Worm (Caenorhabditis elegans) whole organism, L1 larva: ENCODE results near the gene aex-4.

Experiments
- C34B4.2 ChIP-seq: sonication (generic microtip); optimal IDR thresholded peaks from 2 replicates; lab custom pipeline; 2017; ENCODE audit warnings: mild to moderate bottlenecking, missing genetic modification characterization, missing compliant biosample characterization
- aly-2 ChIP-seq: fragments of 150-350 bp; optimal IDR thresholded peaks from 2 replicates; lab custom pipeline; 2014; ENCODE audit warnings: missing biosample characterization, missing genetic modification characterization
- ceh-8 ChIP-seq: fragments of 200-800 bp; sonication (Bioruptor generic); optimal IDR thresholded peaks from 2 replicates; lab custom pipeline; 2018; ENCODE audit warnings: mild to moderate bottlenecking, missing genetic modification characterization, moderate library complexity, missing compliant biosample characterization
- ceh-88 ChIP-seq: fragments of 200-800 bp; sonication (Bioruptor generic); IDR thresholded peaks from 2 replicates; pipeline ENCODE4 v1.3.6; 2022; ENCODE audit warnings: missing genetic modification characterization, missing compliant biosample characterization
- ceh-90 ChIP-seq: sonication (generic microtip); optimal IDR thresholded peaks from 2 replicates; lab custom pipeline; 2016; ENCODE audit warnings: missing genetic modification characterization, missing compliant biosample characterization
- ces-1 ChIP-seq: fragments of 150-350 bp; optimal IDR thresholded peaks from 2 replicates; lab custom pipeline; 2014; ENCODE audit warnings: missing biosample characterization, missing genetic modification reagents, missing genetic modification characterization
- dsc-1 ChIP-seq: sonication (generic microtip); optimal IDR thresholded peaks from 2 replicates; lab custom pipeline; 2016; ENCODE audit warnings: mild to moderate bottlenecking, missing genetic modification characterization, missing compliant biosample characterization
- efl-1 ChIP-seq, 4 experiments: fragments of 150-350 bp; optimal IDR thresholded peaks in 3 of 4; peaks in 1 of 4; 1 replicate in 1 of 4; 2 replicates in 3 of 4; lab custom pipeline; 2014; ENCODE audit warnings: missing biosample characterization in 2 of 4, missing genetic modification characterization in 2 of 4, missing genetic modification reagents in 2 of 4
- egl-13 ChIP-seq: sonication (generic microtip); optimal IDR thresholded peaks from 2 replicates; lab custom pipeline; 2016; ENCODE audit warnings: missing genotype, missing genetic modification reagents, missing genetic modification characterization, missing compliant biosample characterization
- egl-27 ChIP-seq, 2 experiments: fragments of 150-350 bp in 1 of 2; sonication (generic microtip); optimal IDR thresholded peaks; 3 replicates each; lab custom pipeline; 2017 to 2018; ENCODE audit warnings: missing biosample characterization in 2 of 2, missing genetic modification characterization in 2 of 2, missing genetic modification reagents in 2 of 2
- elt-3 ChIP-seq, 6 experiments: fragments of 150-350 bp in 1 of 6; sonication (generic microtip); optimal IDR thresholded peaks; 2 replicates each; lab custom pipeline; 2017 to 2018; ENCODE audit warnings: missing biosample characterization in 6 of 6, missing genetic modification characterization in 6 of 6, inconsistent platforms in 1 of 6
- ets-5 ChIP-seq: fragments of 200-800 bp; sonication (Bioruptor generic); IDR thresholded peaks from 2 replicates; pipeline ENCODE4 v1.3.6; 2022; ENCODE audit warnings: missing genetic modification characterization, missing compliant biosample characterization
- fkh-4 ChIP-seq: sonication (generic microtip); optimal IDR thresholded peaks from 2 replicates; lab custom pipeline; 2016; ENCODE audit warnings: missing compliant biosample characterization, missing genetic modification characterization, borderline replicate concordance
- hlh-17 ChIP-seq: fragments of 200-800 bp; sonication (Bioruptor generic); optimal IDR thresholded peaks from 2 replicates; lab custom pipeline; 2018; ENCODE audit warnings: missing genetic modification characterization, mild to moderate bottlenecking, missing compliant biosample characterization, moderate library complexity, borderline replicate concordance
- irx-1 ChIP-seq: sonication (generic microtip); optimal IDR thresholded peaks from 2 replicates; lab custom pipeline; 2016; ENCODE audit warnings: missing genetic modification characterization, missing compliant biosample characterization
- lin-14 ChIP-seq: fragments of 200-800 bp; sonication (Bioruptor generic); optimal IDR thresholded peaks from 2 replicates; lab custom pipeline; 2018; ENCODE audit warnings: mild to moderate bottlenecking, missing genetic modification characterization, moderate library complexity, missing compliant biosample characterization
- lin-39 ChIP-seq: fragments of 150-350 bp; optimal IDR thresholded peaks from 2 replicates; lab custom pipeline; 2014; ENCODE audit warnings: missing biosample characterization, missing genetic modification reagents, missing genetic modification characterization
- mef-2 ChIP-seq: fragments of 150-350 bp; optimal IDR thresholded peaks from 2 replicates; lab custom pipeline; 2014; ENCODE audit warnings: missing biosample characterization, missing genetic modification characterization
- nhr-237 ChIP-seq: fragments of 150-350 bp; optimal IDR thresholded peaks from 2 replicates; lab custom pipeline; 2014; ENCODE audit warnings: missing biosample characterization, missing genetic modification characterization
- nhr-28 ChIP-seq: fragments of 150-350 bp; optimal IDR thresholded peaks from 2 replicates; lab custom pipeline; 2014; ENCODE audit warnings: missing biosample characterization, missing genetic modification characterization
- nhr-47 ChIP-seq: sonication (generic microtip); optimal IDR thresholded peaks from 2 replicates; lab custom pipeline; 2016; ENCODE audit warnings: mild to moderate bottlenecking, missing genetic modification characterization, moderate library complexity, missing compliant biosample characterization
- nhr-71 ChIP-seq: sonication (generic microtip); optimal IDR thresholded peaks from 2 replicates; lab custom pipeline; 2016; ENCODE audit warnings: mild to moderate bottlenecking, missing genetic modification characterization, moderate library complexity, missing compliant biosample characterization
- nhr-84 ChIP-seq: sonication (generic microtip); optimal IDR thresholded peaks from 2 replicates; lab custom pipeline; 2017; ENCODE audit warnings: missing biosample characterization, missing genetic modification characterization
- nhr-85 ChIP-seq: sonication (generic microtip); peaks from one replicate; lab custom pipeline; 2016; ENCODE audit warnings: missing genetic modification characterization, inconsistent platforms, missing compliant biosample characterization
- pag-3 ChIP-seq: sonication (generic microtip); optimal IDR thresholded peaks from 2 replicates; lab custom pipeline; 2017; ENCODE audit warnings: missing genetic modification characterization, mild to moderate bottlenecking, missing compliant biosample characterization, antibody characterized with exemption, borderline replicate concordance; ENCODE audit not compliant: insufficient read depth
- pax-3 ChIP-seq: fragments of 200-800 bp; sonication (Bioruptor generic); optimal IDR thresholded peaks from 2 replicates; lab custom pipeline; 2018; ENCODE audit warnings: mild to moderate bottlenecking, missing genetic modification characterization, moderate library complexity, missing compliant biosample characterization
- pqm-1 ChIP-seq: sonication (generic microtip); optimal IDR thresholded peaks from 3 replicates; lab custom pipeline; 2017; ENCODE audit warnings: missing biosample characterization, missing genetic modification characterization
- rnt-1 ChIP-seq: sonication (generic microtip); optimal IDR thresholded peaks from 2 replicates; lab custom pipeline; 2016; ENCODE audit warnings: mild to moderate bottlenecking, missing genetic modification characterization, moderate library complexity, missing compliant biosample characterization
- snpc-4 ChIP-seq: fragments of 150-350 bp; optimal IDR thresholded peaks from 2 replicates; lab custom pipeline; 2014; ENCODE audit warnings: missing biosample characterization, missing genetic modification characterization
- snu-23 ChIP-seq: sonication (generic microtip); optimal IDR thresholded peaks from 2 replicates; lab custom pipeline; 2016; ENCODE audit warnings: missing genetic modification characterization, missing compliant biosample characterization
- sox-4 ChIP-seq: sonication (generic microtip); optimal IDR thresholded peaks from 2 replicates; lab custom pipeline; 2016; ENCODE audit warnings: missing genetic modification characterization, missing compliant biosample characterization
- tbx-2 ChIP-seq: sonication (generic microtip); optimal IDR thresholded peaks from 2 replicates; lab custom pipeline; 2016; ENCODE audit warnings: missing genetic modification characterization, missing compliant biosample characterization
- vab-15 ChIP-seq: sonication (generic microtip); optimal IDR thresholded peaks from 2 replicates; lab custom pipeline; 2017; ENCODE audit warnings: missing genotype, mild to moderate bottlenecking, missing genetic modification characterization, missing compliant biosample characterization
- zip-4 ChIP-seq: fragments of 200-800 bp; sonication (Bioruptor generic); optimal IDR thresholded peaks from 2 replicates; lab custom pipeline; 2018; ENCODE audit warnings: mild to moderate bottlenecking, missing genetic modification characterization, moderate library complexity, missing compliant biosample characterization

aex-4 gene

DNA sequence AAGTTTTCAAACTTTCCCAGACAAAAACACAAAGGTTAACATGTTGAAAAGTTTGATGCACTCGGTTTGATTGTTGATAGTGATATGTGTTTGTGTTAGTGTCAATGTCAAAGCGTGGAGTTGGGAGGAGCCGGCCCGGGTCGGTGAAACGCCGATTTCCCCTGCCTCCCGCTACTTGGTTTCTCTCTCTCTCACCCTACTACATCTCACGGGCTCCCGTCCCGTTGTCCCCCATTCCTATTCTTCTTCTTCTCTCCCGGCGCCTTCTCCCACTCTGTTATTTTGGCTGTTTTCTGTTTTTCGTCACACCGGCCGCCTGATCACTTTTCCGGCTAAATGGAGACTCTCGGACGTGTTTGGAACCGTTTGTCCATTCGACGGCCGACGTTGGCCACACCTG is 22.8 kb upstream of the aex-4 start:
- TF ChIP-seq mef-2 (tag; lab: Kevin White, UChicago) (no peak), nhr-71 (tag; lab: Kevin White, UChicago) (peak; percentile 61), nhr-237 (tag; lab: Kevin White, UChicago) (no peak), dsc-1 (tag; lab: Kevin White, UChicago) (peak; percentile 31), lin-14 (peak; percentile 37), rnt-1 (peak; percentile 68), snu-23 (GFP tag; lab: Kevin White, UChicago) (peak; percentile 17)

- TF ChIP-seq rnt-1: peak; percentile 32
- TF ChIP-seq lin-14: peak; percentile 33
- TF ChIP-seq pqm-1 (tag; lab: Kevin White, UChicago): no peak
- no peak for TF ChIP-seq nhr-28 (tag; lab: Kevin White, UChicago)
- no peak for TF ChIP-seq ces-1
- peak; percentile 94 for TF ChIP-seq dsc-1 (tag; lab: Kevin White, UChicago)
- TF ChIP-seq mef-2 (tag; lab: Kevin White, UChicago): no peak
- TF ChIP-seq snu-23 (GFP tag; lab: Kevin White, UChicago): peak; percentile 4
- peak; percentile 50 for TF ChIP-seq nhr-71 (tag; lab: Kevin White, UChicago)
- TF ChIP-seq ceh-8 (GFP tag; lab: Kevin White, UChicago): no peak
- no peak for TF ChIP-seq ets-5 (GFP tag; lab: Robert Waterston, UW)
- TF ChIP-seq efl-1 (optimal IDR thresholded peaks at IDR 0.05; lab: Kevin White, UChicago): no peak
- TF ChIP-seq efl-1 (GFP tag; optimal IDR thresholded peaks at IDR 0.05 in 1 of 2; lab: Kevin White, UChicago): peak in 1 of 2 experiments; percentile 70
- TF ChIP-seq fkh-4 (tag; lab: Kevin White, UChicago): peak; percentile 80
These were observed 19.3 kb upstream of the aex-4 start for ce11 chrX:3709747-3710146.

DNA sequence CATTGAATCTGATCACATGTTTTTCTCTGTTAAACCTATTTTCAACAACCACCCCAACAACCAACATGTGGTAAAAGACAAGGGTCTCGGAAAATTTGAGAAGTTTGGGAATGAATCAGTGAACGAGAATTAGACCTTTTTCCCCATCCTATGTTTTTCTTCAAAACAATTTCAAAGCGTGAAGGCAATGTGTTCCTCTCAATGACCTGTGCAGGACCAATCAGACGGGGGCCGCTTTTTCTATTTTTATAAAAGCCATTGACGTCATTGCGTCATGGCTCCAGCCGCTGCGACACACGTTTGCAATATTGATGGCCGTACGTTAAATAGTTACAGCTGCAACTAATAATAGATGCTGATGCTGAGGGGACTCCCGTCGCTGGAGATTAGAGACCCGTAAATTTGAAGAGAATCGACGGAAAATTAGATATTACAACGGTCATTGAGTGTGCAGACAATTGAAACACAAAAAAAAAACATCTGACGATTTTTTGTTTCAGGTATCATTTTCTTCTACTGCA is 17.4 kb upstream of the aex-4 start:
- TF ChIP-seq nhr-71 (tag; lab: Kevin White, UChicago) (peak; percentile 59), egl-27 (tag; optimal IDR thresholded peaks at IDR 0.05; lab: Kevin White, UChicago) (no peak), fkh-4 (tag; lab: Kevin White, UChicago) (peak; percentile 95), nhr-85 (tag; lab: Kevin White, UChicago) (peak; percentile 34), nhr-28 (tag; lab: Kevin White, UChicago) (no peak), ceh-90 (tag; lab: Kevin White, UChicago) (no peak), dsc-1 (tag; lab: Kevin White, UChicago) (peak; percentile 99), nhr-47 (tag; lab: Kevin White, UChicago) (no peak), rnt-1 (peak; percentile 30), lin-14 (peak; percentile 40)

DNA sequence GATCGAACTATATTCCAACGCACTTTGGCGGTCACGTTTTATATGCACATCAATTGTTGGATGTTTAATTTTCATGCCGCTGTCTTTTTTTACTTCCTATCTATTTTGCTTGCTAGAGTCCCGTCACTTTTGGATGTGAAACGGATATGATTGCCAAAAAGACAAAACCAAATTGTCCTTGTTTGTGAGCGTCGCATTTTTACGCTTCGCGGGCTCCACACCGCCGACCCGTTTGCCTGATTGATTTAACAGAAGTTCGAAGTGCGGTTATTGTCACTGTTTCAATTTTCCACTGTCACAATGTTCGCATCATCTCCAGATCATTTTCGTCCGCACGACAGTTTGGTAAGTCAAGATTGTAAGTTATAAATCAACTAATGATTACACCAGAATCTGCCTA is 14.3 kb upstream of the aex-4 start, which contains the start of gene C01C4.2:
C01C4.2 (plus strand) TSS at position 301 of the 400 bp plus-strand sequence.
- TF ChIP-seq snpc-4 (tag; lab: Kevin White, UChicago) (no peak), aly-2 (tag; lab: Kevin White, UChicago) (no peak), mef-2 (tag; lab: Kevin White, UChicago) (no peak), zip-4 (no peak), pax-3 (tag; lab: Kevin White, UChicago) (no peak), nhr-237 (tag; lab: Kevin White, UChicago) (no peak), nhr-28 (tag; lab: Kevin White, UChicago) (no peak), sox-4 (tag; lab: Kevin White, UChicago) (no peak), egl-13 (no peak), C34B4.2 (tag; lab: Kevin White, UChicago) (no peak)

DNA sequence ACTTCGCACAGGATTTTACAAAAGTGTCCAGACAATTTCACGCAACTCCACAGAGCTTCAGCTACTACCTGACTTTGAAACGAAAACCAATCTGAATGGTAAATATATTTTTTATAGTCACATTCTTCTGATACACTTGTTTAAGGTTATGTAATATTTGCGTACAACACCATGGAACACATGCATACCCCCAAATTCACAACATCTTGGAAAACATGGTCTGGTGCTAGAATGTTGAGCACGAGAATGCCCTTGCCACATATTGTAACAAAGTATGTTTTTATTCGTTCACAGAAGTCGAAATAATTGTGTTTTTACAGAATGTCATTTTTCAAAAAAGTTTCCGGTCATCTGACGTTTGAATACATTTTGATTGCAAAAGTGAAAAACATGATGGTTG is 13.2 kb upstream of the aex-4 start:
- TF ChIP-seq snu-23 (GFP tag; lab: Kevin White, UChicago): no peak
- no peak for TF ChIP-seq pag-3
- TF ChIP-seq hlh-17 (GFP tag; lab: Kevin White, UChicago): no peak
- no peak for TF ChIP-seq nhr-47 (tag; lab: Kevin White, UChicago)
- no peak for TF ChIP-seq aly-2 (tag; lab: Kevin White, UChicago)
- no peak for TF ChIP-seq snpc-4 (tag; lab: Kevin White, UChicago)

DNA sequence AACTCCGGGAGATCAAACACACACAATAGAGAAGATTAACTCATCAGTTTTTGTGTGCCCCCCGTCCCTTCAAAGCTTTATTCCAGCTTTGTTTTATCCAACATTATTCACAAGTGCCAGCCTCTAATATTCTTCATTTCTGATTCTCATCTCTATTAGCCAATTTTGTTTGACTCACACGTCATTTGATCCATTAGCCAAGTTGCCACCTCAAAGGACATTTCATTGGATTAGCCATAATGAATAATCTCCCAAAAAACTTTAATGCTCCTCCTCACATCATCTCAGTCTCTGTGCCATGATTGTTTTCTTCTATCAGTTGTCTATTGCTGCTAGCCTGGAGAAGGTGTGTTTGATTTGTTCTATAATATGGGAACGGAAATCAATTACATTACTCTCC is 3.6 kb upstream of the aex-4 start:
- TF ChIP-seq efl-1 (optimal IDR thresholded peaks at IDR 0.05; lab: Kevin White, UChicago): no peak
- no peak for TF ChIP-seq efl-1 (GFP tag; optimal IDR thresholded peaks at IDR 0.05 in 1 of 2; lab: Kevin White, UChicago)
- TF ChIP-seq tbx-2 (tag; lab: Kevin White, UChicago): no peak
- no peak for TF ChIP-seq nhr-84 (tag; lab: Kevin White, UChicago)
- no peak for TF ChIP-seq ets-5 (GFP tag; lab: Robert Waterston, UW)
- TF ChIP-seq vab-15: no peak
- no peak for TF ChIP-seq irx-1 (tag; lab: Kevin White, UChicago)
- TF ChIP-seq pag-3: no peak
- peak; percentile 72 for TF ChIP-seq ceh-8 (GFP tag; lab: Kevin White, UChicago)
- no peak for TF ChIP-seq ceh-88 (GFP tag; lab: Robert Waterston, UW)
- TF ChIP-seq elt-3 (tag; optimal IDR thresholded peaks at IDR 0.05; lab: Kevin White, UChicago): no peak
- peak; percentile 86 for TF ChIP-seq dsc-1 (tag; lab: Kevin White, UChicago)
- TF ChIP-seq lin-39 (tag; lab: Kevin White, UChicago): no peak
- TF ChIP-seq, all 84 proteins: peak for 2
